Fruit fly (Drosophila melanogaster) whole organism, prepupa: Measurements from ENCODE around the gene bgm.
A peak's percentile ranks its signal among the peaks of the same experiment; 100 is the strongest.

ENCODE experiments used
- Blimp-1 ChIP-seq: fragments of 200-800 bp; sonication (Bioruptor generic); optimal IDR thresholded peaks from 3 replicates; lab custom pipeline; 2017; ENCODE audit warnings: missing biosample characterization, missing genetic modification characterization, mild to moderate bottlenecking, moderate library complexity, missing genetic modification reagents
- CG10631 ChIP-seq: fragments of 200-800 bp; sonication (Bioruptor generic); optimal IDR thresholded peaks from 2 replicates; lab custom pipeline; 2016; ENCODE audit warnings: missing biosample characterization, missing genetic modification characterization
- CG10669 ChIP-seq: fragments of 200-800 bp; sonication (Bioruptor generic); optimal IDR thresholded peaks from 3 replicates; lab custom pipeline; 2018; ENCODE audit warnings: missing biosample characterization, mild to moderate bottlenecking, missing genetic modification characterization, moderate library complexity
- CG11902 ChIP-seq: fragments of 200-800 bp; sonication (Bioruptor generic); optimal IDR thresholded peaks from 3 replicates; lab custom pipeline; 2016; ENCODE audit warnings: missing biosample characterization, missing genetic modification characterization
- CG15336 ChIP-seq: fragments of 200-800 bp; sonication (Bioruptor generic); IDR thresholded peaks from 2 replicates; pipeline ENCODE4 v1.3.6; 2022; ENCODE audit warnings: missing biosample characterization, missing genetic modification characterization
- CG1621 ChIP-seq: fragments of 200-800 bp; sonication (Bioruptor generic); optimal IDR thresholded peaks from 3 replicates; lab custom pipeline; 2018; ENCODE audit warnings: missing biosample characterization, mild to moderate bottlenecking, missing genetic modification characterization
- CG16779 ChIP-seq: fragments of 200-800 bp; sonication (Bioruptor generic); optimal IDR thresholded peaks from 3 replicates; lab custom pipeline; 2017; ENCODE audit warnings: missing biosample characterization, mild to moderate bottlenecking, missing genetic modification characterization
- CG3032 ChIP-seq: fragments of 200-800 bp; optimal IDR thresholded peaks from 2 replicates; lab custom pipeline; 2019; ENCODE audit warnings: missing biosample characterization, mild to moderate bottlenecking, missing genetic modification characterization, moderate library complexity
- CG31627 ChIP-seq: fragments of 200-800 bp; sonication (Bioruptor generic); optimal IDR thresholded peaks from 3 replicates; lab custom pipeline; 2016; ENCODE audit warnings: missing biosample characterization, missing genetic modification characterization
- CG32006 ChIP-seq: fragments of 200-800 bp; sonication (Bioruptor generic); optimal IDR thresholded peaks from 3 replicates; lab custom pipeline; 2017; ENCODE audit warnings: missing biosample characterization, mild to moderate bottlenecking, missing genetic modification characterization
- CG34406 ChIP-seq: fragments of 200-800 bp; sonication (Bioruptor generic); optimal IDR thresholded peaks from 3 replicates; lab custom pipeline; 2016; ENCODE audit warnings: missing biosample characterization, missing genetic modification characterization
- CG3919 ChIP-seq: fragments of 200-800 bp; sonication (Bioruptor generic); optimal IDR thresholded peaks from 3 replicates; lab custom pipeline; 2016; ENCODE audit warnings: missing biosample characterization, missing genetic modification characterization
- CG4318 ChIP-seq: fragments of 200-800 bp; sonication (Bioruptor generic); optimal IDR thresholded peaks from 3 replicates; lab custom pipeline; 2017; ENCODE audit warnings: missing biosample characterization, mild to moderate bottlenecking, missing genetic modification characterization
- CG6163 ChIP-seq: fragments of 200-800 bp; sonication (Bioruptor generic); IDR thresholded peaks from 3 replicates; pipeline ENCODE4 v1.3.6; 2022; ENCODE audit warnings: missing biosample characterization, missing genetic modification characterization
- CG6276 ChIP-seq: fragments of 200-800 bp; sonication (Bioruptor generic); optimal IDR thresholded peaks from 2 replicates; lab custom pipeline; 2017; ENCODE audit warnings: missing biosample characterization, mild to moderate bottlenecking, missing genetic modification characterization
- CG6808 ChIP-seq: fragments of 200-800 bp; sonication (Bioruptor generic); optimal IDR thresholded peaks from 3 replicates; lab custom pipeline; 2017; ENCODE audit warnings: missing biosample characterization, missing genetic modification characterization, mild to moderate bottlenecking, moderate library complexity, missing genetic modification reagents
- CG6854 ChIP-seq: fragments of 200-800 bp; sonication (Bioruptor generic); optimal IDR thresholded peaks from 2 replicates; lab custom pipeline; 2017; ENCODE audit warnings: missing biosample characterization, mild to moderate bottlenecking, missing genetic modification characterization
- CG7368 ChIP-seq: fragments of 200-800 bp; sonication (Bioruptor generic); optimal IDR thresholded peaks from 3 replicates; lab custom pipeline; 2016; ENCODE audit warnings: missing biosample characterization, missing genetic modification characterization
- CG8119 ChIP-seq: fragments of 200-800 bp; sonication (Bioruptor generic); IDR thresholded peaks from 3 replicates; pipeline ENCODE4 v1.3.6; 2022; ENCODE audit warnings: missing biosample characterization, missing genetic modification characterization
- CG8319 ChIP-seq: fragments of 200-800 bp; sonication (Bioruptor generic); optimal IDR thresholded peaks from 3 replicates; lab custom pipeline; 2016; ENCODE audit warnings: missing biosample characterization, missing genetic modification characterization
- CG8632 ChIP-seq: fragments of 200-800 bp; sonication (Bioruptor generic); optimal IDR thresholded peaks from 3 replicates; lab custom pipeline; 2016; ENCODE audit warnings: missing biosample characterization, missing genetic modification characterization
- CG9139 ChIP-seq: fragments of 200-800 bp; sonication (Bioruptor generic); optimal IDR thresholded peaks from 3 replicates; lab custom pipeline; 2017; ENCODE audit warnings: missing biosample characterization, mild to moderate bottlenecking, missing genetic modification characterization
- Eip78C ChIP-seq: fragments of 200-800 bp; sonication (Bioruptor generic); peaks from one replicate; lab custom pipeline; 2016; ENCODE audit warnings: missing biosample characterization, missing genetic modification characterization
- Eip93F ChIP-seq: fragments of 200-800 bp; sonication (Bioruptor generic); optimal IDR thresholded peaks from 2 replicates; lab custom pipeline; 2016; ENCODE audit warnings: missing biosample characterization, mild to moderate bottlenecking, missing genetic modification characterization
- Ets21C ChIP-seq: fragments of 200-800 bp; sonication (Bioruptor generic); optimal IDR thresholded peaks from 3 replicates; lab custom pipeline; 2016; ENCODE audit warnings: missing biosample characterization, missing genetic modification characterization
- Gug ChIP-seq: fragments of 200-800 bp; sonication (Bioruptor generic); IDR thresholded peaks from 2 replicates; pipeline ENCODE4 v1.3.6; 2022; ENCODE audit warnings: missing biosample characterization, missing genetic modification characterization
- Hr39 ChIP-seq: fragments of 200-800 bp; sonication (Bioruptor generic); optimal IDR thresholded peaks from 2 replicates; lab custom pipeline; 2016; ENCODE audit warnings: missing biosample characterization, missing genetic modification characterization
- Hr4 ChIP-seq: fragments of 200-800 bp; sonication (Bioruptor generic); optimal IDR thresholded peaks from 3 replicates; lab custom pipeline; 2016; ENCODE audit warnings: missing biosample characterization, missing genetic modification characterization
- Lpt ChIP-seq: fragments of 200-800 bp; sonication (Bioruptor generic); optimal IDR thresholded peaks from 3 replicates; lab custom pipeline; 2016; ENCODE audit warnings: missing biosample characterization, missing genetic modification characterization
- Smox ChIP-seq: fragments of 200-800 bp; sonication (Bioruptor generic); optimal IDR thresholded peaks from 3 replicates; lab custom pipeline; 2016; ENCODE audit warnings: missing biosample characterization, missing genetic modification characterization
- Sox102F ChIP-seq: fragments of 200-800 bp; sonication (Bioruptor generic); optimal IDR thresholded peaks from 2 replicates; lab custom pipeline; 2016; ENCODE audit warnings: missing biosample characterization, mild to moderate bottlenecking, missing genetic modification characterization
- Sox15 ChIP-seq: fragments of 200-800 bp; sonication (Bioruptor generic); optimal IDR thresholded peaks from 3 replicates; lab custom pipeline; 2016; ENCODE audit warnings: missing biosample characterization, missing genetic modification characterization
- cyc ChIP-seq: fragments of 200-800 bp; sonication (Bioruptor generic); optimal IDR thresholded peaks from 3 replicates; lab custom pipeline; 2016; ENCODE audit warnings: missing biosample characterization, missing genetic modification characterization
- eg ChIP-seq: fragments of 200-800 bp; sonication (Bioruptor generic); IDR thresholded peaks from 3 replicates; pipeline ENCODE4 v1.3.6; 2022; ENCODE audit warnings: missing biosample characterization, missing genetic modification characterization
- esn ChIP-seq: fragments of 200-800 bp; sonication (Bioruptor generic); optimal IDR thresholded peaks from 2 replicates; lab custom pipeline; 2016; ENCODE audit warnings: missing biosample characterization, mild to moderate bottlenecking, missing genetic modification characterization, moderate library complexity
- fkh ChIP-seq: fragments of 200-800 bp; sonication (Bioruptor generic); optimal IDR thresholded peaks from 3 replicates; lab custom pipeline; 2017; ENCODE audit warnings: missing biosample characterization, mild to moderate bottlenecking, missing genetic modification characterization, moderate library complexity
- lz ChIP-seq: fragments of 200-800 bp; sonication (Bioruptor generic); optimal IDR thresholded peaks from 3 replicates; lab custom pipeline; 2016; ENCODE audit warnings: missing biosample characterization, missing genetic modification characterization
- pdm3 ChIP-seq: fragments of 200-800 bp; sonication (Bioruptor generic); optimal IDR thresholded peaks from 3 replicates; lab custom pipeline; 2016; ENCODE audit warnings: missing biosample characterization, missing genetic modification characterization
- salr ChIP-seq, 2 experiments: fragments of 200-800 bp; sonication (Bioruptor generic); optimal IDR thresholded peaks; 3 replicates each; lab custom pipeline; 2016 to 2018; ENCODE audit warnings: missing biosample characterization in 2 of 2, missing genetic modification characterization in 2 of 2, mild to moderate bottlenecking in 1 of 2
- spab ChIP-seq: fragments of 200-800 bp; sonication (Bioruptor generic); optimal IDR thresholded peaks from 2 replicates; lab custom pipeline; 2017; ENCODE audit warnings: missing biosample characterization, mild to moderate bottlenecking, missing genetic modification characterization, missing genetic modification reagents
- topi ChIP-seq: fragments of 200-800 bp; sonication (Bioruptor generic); optimal IDR thresholded peaks from 3 replicates; lab custom pipeline; 2016; ENCODE audit warnings: missing biosample characterization, missing genetic modification characterization
- vri ChIP-seq: fragments of 200-800 bp; sonication (Bioruptor generic); optimal IDR thresholded peaks from 3 replicates; lab custom pipeline; 2016; ENCODE audit warnings: missing biosample characterization, mild to moderate bottlenecking, missing genetic modification characterization

The bgm gene

DNA sequence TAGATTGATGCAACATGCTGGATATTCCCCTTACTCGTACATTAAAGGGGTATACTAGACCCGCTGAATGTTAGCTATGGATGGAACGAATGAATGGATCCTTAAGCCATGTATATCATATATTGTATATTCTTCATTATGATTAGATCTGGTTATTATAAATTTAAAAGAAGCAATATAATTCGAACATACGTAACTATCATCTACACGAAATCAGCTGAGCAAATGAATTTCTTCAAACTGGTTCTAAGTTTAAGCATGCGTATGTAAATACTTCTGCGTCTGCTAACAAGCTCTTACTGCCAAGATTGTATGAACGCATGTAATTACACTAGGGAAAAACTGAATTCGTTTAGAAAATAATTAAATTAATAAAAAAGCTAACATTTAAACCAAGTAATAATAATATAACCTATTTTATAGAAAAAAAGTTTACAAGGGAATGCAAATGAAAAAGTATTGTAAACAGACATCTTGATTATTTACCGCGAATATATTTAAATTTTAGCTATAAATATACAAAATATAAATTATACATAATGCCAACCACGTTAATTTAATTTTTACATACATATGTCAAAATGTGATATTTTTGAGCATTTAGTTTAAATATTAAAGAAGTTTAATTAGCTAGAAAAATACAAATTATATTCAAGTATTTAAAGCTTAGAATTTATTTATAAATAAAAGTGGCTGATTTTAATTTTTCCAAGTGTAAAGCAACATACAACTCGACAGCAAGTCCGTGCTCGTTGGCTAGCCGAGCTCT lies 8.3 kb downstream of the bgm start (continued):
- TF ChIP-seq topi (GFP tag; lab: Kevin White, UChicago) (peak; percentile 64), CG15336 (GFP tag; lab: Robert Waterston, UW) (peak; percentile 71), CG6854 (no peak), pdm3 (GFP tag; lab: Kevin White, UChicago) (peak; percentile 72), Hr4 (GFP tag; lab: Kevin White, UChicago) (peak; percentile 76), vri (GFP tag; lab: Kevin White, UChicago) (peak; percentile 55), CG31627 (peak; percentile 51), CG11902 (GFP tag; lab: Kevin White, UChicago) (peak; percentile 12), CG4318 (GFP tag; lab: Kevin White, UChicago) (peak; percentile 49), Sox15 (GFP tag; lab: Kevin White, UChicago) (peak; percentile 9), Sox102F (GFP tag; lab: Kevin White, UChicago) (peak; percentile 76), eg (GFP tag; lab: Robert Waterston, UW) (peak; percentile 82), Ets21C (GFP tag; lab: Kevin White, UChicago) (peak; percentile 13), cyc (GFP tag; lab: Kevin White, UChicago) (peak; percentile 45), Gug (GFP tag; lab: Robert Waterston, UW) (peak; percentile 68), CG32006 (GFP tag; lab: Kevin White, UChicago) (peak; percentile 71), CG8119 (GFP tag; lab: Robert Waterston, UW) (peak; percentile 74)

- TF ChIP-seq eg (GFP tag; lab: Robert Waterston, UW): no peak; the same call in 2 of the 3 replicates
- 0 out of 2 replicates have a peak, but pooled peaks have one; percentile 4 for TF ChIP-seq Gug (GFP tag; lab: Robert Waterston, UW)
- no peak for TF ChIP-seq CG6854
- TF ChIP-seq CG34406: no peak
- TF ChIP-seq fkh: peak; percentile 97
- peak; percentile 41; the same call in 1 of the 3 replicates for TF ChIP-seq CG6163 (GFP tag; lab: Robert Waterston, UW)
- no peak for TF ChIP-seq cyc (GFP tag; lab: Kevin White, UChicago)
- peak in 1 of 2 experiments; percentile 4 for TF ChIP-seq salr (GFP tag; optimal IDR thresholded peaks at IDR 0.05; lab: Kevin White, UChicago)
- TF ChIP-seq CG1621: peak; percentile 96
Observed at dm6 chr2L:14021646-14022129, 8.9 kb downstream of the bgm start.

- TF ChIP-seq CG16779 (tag; lab: Kevin White, UChicago) (peak; percentile 64), fkh (peak; percentile 41), CG10669 (GFP tag; lab: Kevin White, UChicago) (peak; percentile 85), CG6276 (GFP tag; lab: Kevin White, UChicago) (peak; percentile 94), CG3032 (tag; lab: Kevin White, UChicago) (peak; percentile 91), Gug (GFP tag; lab: Robert Waterston, UW) (peak; percentile 95), CG6808 (peak; percentile 70), Eip78C (peak; percentile 89), CG8319 (peak; percentile 2), pdm3 (GFP tag; lab: Kevin White, UChicago) (peak; percentile 68), Blimp-1 (GFP tag; lab: Kevin White, UChicago) (peak; percentile 5), CG8632 (GFP tag; lab: Kevin White, UChicago) (peak; percentile 72), spab (GFP tag; lab: Kevin White, UChicago) (peak; percentile 69), Smox (GFP tag; lab: Kevin White, UChicago) (peak; percentile 42), CG3919 (peak; percentile 77), lz (GFP tag; lab: Kevin White, UChicago) (peak; percentile 65), CG7368 (peak; percentile 37), Lpt (GFP tag; lab: Kevin White, UChicago) (peak; percentile 85), Hr39 (peak; percentile 79), esn (GFP tag; lab: Kevin White, UChicago) (peak; percentile 69), salr (GFP tag; optimal IDR thresholded peaks at IDR 0.05; lab: Kevin White, UChicago) (peak in 1 of 2 experiments; percentile 87), cyc (GFP tag; lab: Kevin White, UChicago) (peak; percentile 55), CG10631 (GFP tag; lab: Kevin White, UChicago) (peak; percentile 93), CG4318 (GFP tag; lab: Kevin White, UChicago) (peak; percentile 89), CG8119 (GFP tag; lab: Robert Waterston, UW) (peak; percentile 99), CG9139 (GFP tag; lab: Kevin White, UChicago) (peak; percentile 69), Eip93F (GFP tag; lab: Kevin White, UChicago) (no peak), CG11902 (GFP tag; lab: Kevin White, UChicago) (peak; percentile 38), CG31627 (peak; percentile 73), CG32006 (GFP tag; lab: Kevin White, UChicago) (peak; percentile 95), CG1621 (peak; percentile 36), Ets21C (GFP tag; lab: Kevin White, UChicago) (peak; percentile 56), CG6163 (GFP tag; lab: Robert Waterston, UW) (peak; percentile 90)
Observed at dm6 chr2L:14022130-14022735, 9.4 kb downstream of the bgm start.
